Worm (Caenorhabditis elegans) whole organism, mixed stage, embryonic: ENCODE results near the gene H20J04.9.

ENCODE experiments used
- nhr-28 ChIP-seq: fragments of 150-350 bp; optimal IDR thresholded peaks from 2 replicates; lab custom pipeline; 2014; ENCODE audit warnings: missing biosample characterization, missing genetic modification characterization
- unc-62 ChIP-seq: fragments of 150-350 bp; optimal IDR thresholded peaks from 2 replicates; lab custom pipeline; 2014; ENCODE audit warnings: missing biosample characterization, missing genetic modification reagents, missing genetic modification characterization

- TF ChIP-seq unc-62 (GFP tag; lab: Kevin White, UChicago) (no peak), nhr-28 (tag; lab: Kevin White, UChicago) (no peak)
Measured at ce11 chrII:4319537-4320019, 31.4 kb upstream of the H20J04.9 start, which contains the start of gene Y52E8A.6.
